Fruit fly (Drosophila melanogaster) whole organism, prepupa: Measurements from ENCODE around the gene BOD1.

ENCODE experiments used
- CG16779 ChIP-seq: fragments of 200-800 bp; sonication (Bioruptor generic); optimal IDR thresholded peaks from 3 replicates; lab custom pipeline; 2017; ENCODE audit warnings: missing biosample characterization, mild to moderate bottlenecking, missing genetic modification characterization
- Sox14 ChIP-seq: fragments of 200-800 bp; sonication (Bioruptor generic); optimal IDR thresholded peaks from 3 replicates; lab custom pipeline; 2016; ENCODE audit warnings: missing biosample characterization, missing genetic modification characterization
- Sox15 ChIP-seq: fragments of 200-800 bp; sonication (Bioruptor generic); optimal IDR thresholded peaks from 3 replicates; lab custom pipeline; 2016; ENCODE audit warnings: missing biosample characterization, missing genetic modification characterization
- dsx ChIP-seq: fragments of 200-800 bp; optimal IDR thresholded peaks from 3 replicates; lab custom pipeline; 2019; ENCODE audit warnings: missing biosample characterization, mild to moderate bottlenecking, missing genetic modification characterization, moderate library complexity; ENCODE audit not compliant: poor library complexity, severe bottlenecking

- TF ChIP-seq CG16779 (tag; lab: Kevin White, UChicago) (no peak), dsx (GFP tag; lab: Kevin White, UChicago) (no peak), Sox15 (no peak), Sox14 (GFP tag; lab: Kevin White, UChicago) (no peak)
These were observed 9.9 kb upstream of the BOD1 start, which contains the start of gene nenya for dm6 chr3R:27928140-27928539.
